Fruit fly (Drosophila melanogaster): ENCODE data around the gene CG14820.

CG14820 gene

DNA sequence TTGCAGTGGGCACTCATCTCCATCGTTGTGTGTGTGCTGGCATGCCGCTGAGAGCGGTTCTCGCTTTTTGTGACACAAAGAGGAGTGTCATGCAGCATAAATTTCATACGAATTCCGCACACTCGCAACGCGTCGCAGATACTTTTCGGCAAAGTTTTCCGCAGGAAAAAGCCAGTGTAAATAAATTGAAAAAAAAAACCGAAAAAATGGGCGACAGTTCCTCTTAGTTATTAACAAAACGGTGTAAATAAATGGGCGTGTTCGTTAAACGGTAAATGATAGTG is 10.0 kb downstream of the CG14820 start, which contains the start of gene tow:
Gene tow (plus strand): TSS at position 26 of the 284 bp plus-strand sequence.
- no peak for TF ChIP-seq Sp1 (GFP tag; optimal IDR thresholded peaks at IDR 0.05)
- TF ChIP-seq ey (GFP tag; optimal IDR thresholded peaks at IDR 0.05) = no peak
- TF ChIP-seq dl (GFP tag; optimal IDR thresholded peaks at IDR 0.05; ENCODE audit: insufficient read depth in 1 of 2, partially characterized antibody in 2 of 2) = no peak
- TF ChIP-seq Hr78 (GFP tag; optimal IDR thresholded peaks at IDR 0.05) = no peak
- no peak for TF ChIP-seq Vsx2 (GFP tag; optimal IDR thresholded peaks at IDR 0.05; ENCODE audit: partially characterized antibody)
- TF ChIP-seq Hnf4 (GFP tag; optimal IDR thresholded peaks at IDR 0.05) = no peak
- TF ChIP-seq OdsH (GFP tag; optimal IDR thresholded peaks at IDR 0.05) = no peak
- no peak for TF ChIP-seq N (GFP tag; optimal IDR thresholded peaks at IDR 0.05)
- TF ChIP-seq br (GFP tag; optimal IDR thresholded peaks at IDR 0.05) = no peak
- TF ChIP-seq Dfd (GFP tag; optimal IDR thresholded peaks at IDR 0.05) = no peak
- TF ChIP-seq dmrt93B (GFP tag; optimal IDR thresholded peaks at IDR 0.05) = no peak
- no peak for TF ChIP-seq HLH106 (tag; optimal IDR thresholded peaks at IDR 0.05)
- no peak for TF ChIP-seq pan (optimal IDR thresholded peaks at IDR 0.05)
- no peak for TF ChIP-seq foxo (GFP tag; optimal IDR thresholded peaks at IDR 0.05)
- TF ChIP-seq jim (GFP tag; optimal IDR thresholded peaks at IDR 0.05) = no peak
- TF ChIP-seq h (GFP tag; optimal IDR thresholded peaks at IDR 0.05) = no peak
- TF ChIP-seq Myc (optimal IDR thresholded peaks at IDR 0.05) = no peak
- no peak for TF ChIP-seq Abd-B (GFP tag; optimal IDR thresholded peaks at IDR 0.05)

DNA sequence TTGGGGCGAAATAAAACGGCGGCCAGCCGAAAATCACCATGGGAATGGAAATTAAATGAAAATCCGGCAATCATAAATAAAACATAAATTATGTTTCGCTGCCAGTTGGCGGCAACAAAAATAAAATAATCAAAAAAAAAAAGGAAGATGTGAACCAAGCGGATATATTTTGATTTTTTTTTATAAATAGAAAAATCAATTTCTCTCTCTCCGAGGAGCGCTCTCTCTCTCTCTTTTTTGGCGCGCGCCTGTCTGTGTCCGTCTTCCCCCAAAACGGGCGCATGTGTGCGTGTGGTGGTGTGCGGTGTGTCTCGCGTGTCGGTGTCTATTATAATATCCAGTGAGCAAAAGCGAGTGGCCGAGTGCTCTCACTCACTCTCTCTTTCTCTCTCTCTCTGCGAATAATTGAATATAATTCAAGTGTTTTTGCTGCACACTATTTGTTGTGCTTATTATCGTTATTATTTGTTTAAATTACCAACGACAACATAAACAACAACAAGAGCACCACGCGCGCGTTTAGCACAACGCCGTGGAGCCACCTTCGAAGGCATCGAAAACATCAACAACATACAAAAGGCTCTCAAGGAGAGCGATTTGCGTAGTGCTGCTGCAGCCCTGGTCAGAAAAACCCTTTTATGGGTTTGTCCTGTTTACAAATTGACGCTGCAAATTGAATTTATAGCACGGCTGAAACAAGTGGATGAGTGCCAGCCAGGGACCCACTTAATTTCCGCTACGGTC is 10.7 kb downstream of the CG14820 start:
- TF ChIP-seq CG9705 (GFP tag; optimal IDR thresholded peaks at IDR 0.05) (no peak), Hr83 (GFP tag; optimal IDR thresholded peaks at IDR 0.05; ENCODE audit: poor library complexity, severe bottlenecking) (no peak), CG32264 (GFP tag; optimal IDR thresholded peaks at IDR 0.05) (no peak), foxo (GFP tag; optimal IDR thresholded peaks at IDR 0.05) (no peak), HLH106 (tag; optimal IDR thresholded peaks at IDR 0.05) (no peak), Rel (GFP tag; optimal IDR thresholded peaks at IDR 0.05) (no peak), Rel (tag; optimal IDR thresholded peaks at IDR 0.05) (no peak), Abd-B (GFP tag; optimal IDR thresholded peaks at IDR 0.05) (no peak), br (GFP tag; optimal IDR thresholded peaks at IDR 0.05) (no peak), pan (optimal IDR thresholded peaks at IDR 0.05) (no peak), sage (GFP tag; optimal IDR thresholded peaks at IDR 0.05) (no peak), dl (GFP tag; optimal IDR thresholded peaks at IDR 0.05; ENCODE audit: insufficient read depth in 1 of 2, partially characterized antibody in 2 of 2) (no peak)

DNA sequence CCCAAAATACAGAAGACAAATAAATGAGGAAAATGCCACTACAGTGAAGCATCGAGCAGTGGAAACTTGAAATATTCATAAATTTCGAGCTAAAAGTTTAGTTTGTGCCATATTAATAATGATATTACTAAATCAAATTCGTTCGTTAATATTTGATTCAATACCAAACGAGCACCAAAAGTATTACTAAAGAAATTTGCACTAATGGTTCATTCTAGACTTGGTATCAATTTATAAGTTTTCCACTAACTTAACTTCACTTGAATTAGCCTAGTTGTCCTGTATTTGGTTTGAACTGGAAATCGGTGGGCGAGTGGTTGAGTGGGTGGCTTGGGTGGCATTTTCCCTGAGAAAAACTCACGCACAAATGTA is 11.2 kb downstream of the CG14820 start:
- TF ChIP-seq fru (GFP tag; optimal IDR thresholded peaks at IDR 0.05) (no peak), N (GFP tag; optimal IDR thresholded peaks at IDR 0.05) (no peak), lola (GFP tag; optimal IDR thresholded peaks at IDR 0.05) (no peak)

DNA sequence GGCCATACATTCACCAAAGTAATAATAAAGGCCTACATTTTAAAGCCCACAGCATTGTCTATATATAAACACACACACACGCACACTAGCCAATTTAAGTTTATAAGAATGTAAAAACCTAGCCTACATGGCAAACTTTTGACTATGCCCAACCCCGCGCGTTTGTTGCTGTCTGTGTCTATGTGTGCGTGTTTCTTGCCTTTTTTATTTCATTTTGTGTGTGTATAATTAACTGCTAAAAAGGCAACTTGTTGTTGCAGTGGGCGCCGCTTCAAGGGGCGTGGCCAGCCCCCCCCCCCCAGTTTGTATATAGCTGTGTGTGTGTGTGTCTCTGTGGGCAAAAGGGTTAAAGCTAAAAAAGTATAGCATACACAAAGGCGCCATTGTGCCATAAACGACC is 12.6 kb downstream of the CG14820 start:
- TF ChIP-seq Hnf4 (GFP tag; optimal IDR thresholded peaks at IDR 0.05) = no peak
- no peak for TF ChIP-seq jim (GFP tag; optimal IDR thresholded peaks at IDR 0.05)
- TF ChIP-seq HLH106 (tag; optimal IDR thresholded peaks at IDR 0.05) = no peak
- TF ChIP-seq brk (GFP tag; optimal IDR thresholded peaks at IDR 0.05) = no peak
- TF ChIP-seq Mio (GFP tag; optimal IDR thresholded peaks at IDR 0.05) = no peak
- TF ChIP-seq Sp1 (GFP tag; optimal IDR thresholded peaks at IDR 0.05) = no peak
- TF ChIP-seq Rel (GFP tag; optimal IDR thresholded peaks at IDR 0.05) = no peak
- no peak for TF ChIP-seq Rel (tag; optimal IDR thresholded peaks at IDR 0.05)
- no peak for TF ChIP-seq dsf (GFP tag; optimal IDR thresholded peaks at IDR 0.05; ENCODE audit: borderline replicate concordance)
- no peak for TF ChIP-seq Jra (GFP tag; optimal IDR thresholded peaks at IDR 0.05)
- no peak for TF ChIP-seq Dif (GFP tag; optimal IDR thresholded peaks at IDR 0.05; ENCODE audit: partially characterized antibody)
- TF ChIP-seq N (GFP tag; optimal IDR thresholded peaks at IDR 0.05) = no peak
- no peak for TF ChIP-seq dl (GFP tag; optimal IDR thresholded peaks at IDR 0.05; ENCODE audit: insufficient read depth in 1 of 2, partially characterized antibody in 2 of 2)
- no peak for TF ChIP-seq Abd-B (GFP tag; optimal IDR thresholded peaks at IDR 0.05)
- no peak for TF ChIP-seq Myc (optimal IDR thresholded peaks at IDR 0.05)

All from whole organism, wandering third instar larva.